Worm (Caenorhabditis elegans) whole organism, dauer: Measurements from ENCODE around the gene srab-13.

ENCODE experiments used
- unc-62 ChIP-seq: sonication (generic microtip); optimal IDR thresholded peaks from 2 replicates; lab custom pipeline; 2017; ENCODE audit warnings: missing biosample characterization, missing genetic modification reagents, missing genetic modification characterization

The srab-13 gene

DNA sequence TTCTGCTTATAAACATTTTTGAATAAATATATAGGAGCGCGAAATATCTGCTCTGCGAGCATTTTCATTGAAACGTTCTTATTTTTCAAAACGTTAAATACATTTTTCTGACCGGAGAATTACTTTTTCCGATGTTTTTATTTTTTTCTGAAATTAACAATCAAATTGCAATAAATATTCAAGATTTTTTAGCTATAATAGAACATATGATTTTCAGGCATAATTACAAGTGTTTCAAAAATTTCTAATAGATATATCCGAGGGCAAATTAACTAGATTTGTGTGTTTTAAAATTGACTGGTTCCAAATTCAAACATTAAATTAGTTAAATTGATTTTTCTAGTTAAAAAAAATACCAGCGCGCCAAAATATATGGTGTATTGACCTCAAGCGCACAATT is 48.7 kb downstream of the srab-13 start, which contains the start of gene T08B1.4:
T08B1.4 (plus strand) TSS at position 301 of the 400 bp plus-strand sequence.
- TF ChIP-seq unc-62 (GFP tag; lab: Kevin White, UChicago): no peak

DNA sequence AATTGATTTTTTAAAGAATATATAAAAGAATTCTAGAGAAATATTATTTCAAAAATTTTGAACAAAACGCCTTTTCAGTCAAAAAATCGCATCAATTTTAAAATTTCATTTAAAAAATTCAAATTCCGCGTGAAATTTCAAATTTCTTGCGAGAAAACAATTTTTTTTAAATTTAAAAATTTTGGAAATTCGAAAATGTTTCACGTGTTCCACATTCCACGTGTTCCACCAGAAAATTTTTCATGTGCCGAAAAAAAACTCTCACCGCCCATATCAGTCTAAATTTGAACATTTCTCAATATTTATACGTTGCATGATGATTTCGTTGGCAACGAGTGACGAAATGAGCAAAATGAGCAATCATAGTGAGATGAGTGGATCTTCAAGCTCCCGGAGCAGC is 52.6 kb downstream of the srab-13 start, which contains the start of gene fbxa-201:
fbxa-201 (plus strand) TSS at position 301 of the 400 bp plus-strand sequence.
- TF ChIP-seq unc-62 (GFP tag; lab: Kevin White, UChicago): no peak
